Worm (Caenorhabditis elegans) whole organism, L4 larva: ENCODE data around the gene C34F11.5.

Source experiments
- F44E2.7 ChIP-seq: fragments of 200-800 bp; sonication (Bioruptor generic); IDR thresholded peaks from 2 replicates; pipeline ENCODE4 v2.1.2; 2022; ENCODE audit warnings: missing genetic modification characterization, missing compliant biosample characterization
- ZK546.5 ChIP-seq, 2 experiments: sonication (generic microtip); optimal IDR thresholded peaks; 2 replicates each; lab custom pipeline; 2017; ENCODE audit warnings: missing biosample characterization in 2 of 2, missing genetic modification characterization in 2 of 2
- ceh-82 ChIP-seq: sonication (generic microtip); optimal IDR thresholded peaks from 2 replicates; lab custom pipeline; 2017; ENCODE audit warnings: missing biosample characterization, missing genetic modification characterization
- dpl-1 ChIP-seq: fragments of 150-350 bp; optimal IDR thresholded peaks from 2 replicates; lab custom pipeline; 2014; ENCODE audit warnings: missing biosample characterization, missing genetic modification reagents, missing genetic modification characterization
- fkh-10 ChIP-seq: fragments of 150-350 bp; optimal IDR thresholded peaks from 2 replicates; lab custom pipeline; 2014; ENCODE audit warnings: missing biosample characterization, missing genetic modification reagents, missing genetic modification characterization
- hmg-1.1 ChIP-seq: fragments of 200-800 bp; sonication (Bioruptor generic); IDR thresholded peaks from 2 replicates; pipeline ENCODE4 v1.3.6; 2022; ENCODE audit warnings: missing genetic modification reagents, missing genetic modification characterization, missing compliant biosample characterization
- mes-2 ChIP-seq: sonication (generic microtip); optimal IDR thresholded peaks from 2 replicates; lab custom pipeline; 2016; ENCODE audit warnings: missing genotype, mild to moderate bottlenecking, missing genetic modification characterization, missing compliant biosample characterization; ENCODE audit not compliant: poor library complexity, severe bottlenecking
- nhr-76 ChIP-seq: fragments of 150-350 bp; optimal IDR thresholded peaks from 2 replicates; lab custom pipeline; 2014; ENCODE audit warnings: missing biosample characterization, missing genetic modification characterization
- ztf-11 ChIP-seq: fragments of 150-350 bp; optimal IDR thresholded peaks from 2 replicates; lab custom pipeline; 2014; ENCODE audit warnings: missing biosample characterization, missing genetic modification characterization

ce11 chrII:5199497-5199896 is 3.9 kb downstream of the C34F11.5 start, which contains the start of gene msp-50:
- no peak for TF ChIP-seq ztf-11 (tag; lab: Kevin White, UChicago)
- no peak for TF ChIP-seq dpl-1 (GFP tag; lab: Kevin White, UChicago)
- TF ChIP-seq ceh-82: no peak
- TF ChIP-seq nhr-76 (tag; lab: Kevin White, UChicago): no peak
- no peak for TF ChIP-seq ZK546.5 (tag; optimal IDR thresholded peaks at IDR 0.05; lab: Kevin White, UChicago)
- TF ChIP-seq hmg-1.1 (GFP tag; lab: Robert Waterston, UW): no peak
- TF ChIP-seq F44E2.7 (GFP tag; lab: Robert Waterston, UW): no peak
- no peak for TF ChIP-seq mes-2 (tag; lab: Kevin White, UChicago)
- no peak for TF ChIP-seq fkh-10
